Fruit fly (Drosophila melanogaster): Measurements from ENCODE around the gene Hsp67Bc.

Gene Hsp67Bc

dm6 chr3L:9420054-9420818 lies 47.9 kb upstream of the Hsp67Bc start (continued):
- peak; percentile 2 for TF ChIP-seq CG11398 (GFP tag; optimal IDR thresholded peaks at IDR 0.05)
- peak; percentile 24 for TF ChIP-seq CG9437 (GFP tag; optimal IDR thresholded peaks at IDR 0.05)
- TF ChIP-seq CG1792 (GFP tag; optimal IDR thresholded peaks at IDR 0.05): no peak
- peak; percentile 43; the same call in 1 of the 2 replicates for TF ChIP-seq Nf-YA (GFP tag; IDR thresholded peaks at IDR 0.05)
- peak; percentile 41 for TF ChIP-seq phol (tag; optimal IDR thresholded peaks at IDR 0.05)
- 0 out of 3 replicates have a peak, but pooled peaks have one; percentile 24 for TF ChIP-seq CG11456 (GFP tag; IDR thresholded peaks at IDR 0.05)
- TF ChIP-seq crp (GFP tag; optimal IDR thresholded peaks at IDR 0.05): no peak
- TF ChIP-seq E2f1 (GFP tag; IDR thresholded peaks at IDR 0.05): no peak
- no peak for TF ChIP-seq abd-A (tag; optimal IDR thresholded peaks at IDR 0.05)
- TF ChIP-seq so (GFP tag; IDR thresholded peaks at IDR 0.05): peak; percentile 68; the same call in 1 of the 3 replicates
- peak; percentile 22 for TF ChIP-seq CG1647 (GFP tag; optimal IDR thresholded peaks at IDR 0.05)
- no peak for TF ChIP-seq zfh2 (GFP tag; optimal IDR thresholded peaks at IDR 0.05)
- peak; percentile 57; the same call in 1 of the 3 replicates for TF ChIP-seq Mrtf (GFP tag; IDR thresholded peaks at IDR 0.05)
- peak; percentile 37; the same call in 1 of the 3 replicates for TF ChIP-seq H15 (GFP tag; IDR thresholded peaks at IDR 0.05)
- TF ChIP-seq CG14441 (GFP tag; IDR thresholded peaks at IDR 0.05): peak; percentile 54
- peak; percentile 40 for TF ChIP-seq CG8924 (tag; optimal IDR thresholded peaks at IDR 0.05)
- peak; percentile 81 for TF ChIP-seq Med (GFP tag)
- TF ChIP-seq dpn (GFP tag; optimal IDR thresholded peaks at IDR 0.05): peak in 1 of 2 experiments; percentile 47
- peak; percentile 17 for TF ChIP-seq Chrac-16 (GFP tag; optimal IDR thresholded peaks at IDR 0.05)
- no peak for TF ChIP-seq CG6765 (GFP tag; optimal IDR thresholded peaks at IDR 0.05)
- TF ChIP-seq CG3847 (GFP tag; IDR thresholded peaks at IDR 0.05): peak; percentile 12; the same call in 1 of the 2 replicates
- TF ChIP-seq stwl (tag; optimal IDR thresholded peaks at IDR 0.05): no peak
- TF ChIP-seq Rfx (GFP tag; IDR thresholded peaks at IDR 0.05): peak; percentile 51; the same call in 1 of the 2 replicates
- TF ChIP-seq tgo (GFP tag; IDR thresholded peaks at IDR 0.05): peak; percentile 40; the same call in 2 of the 3 replicates
- TF ChIP-seq sob (GFP tag; IDR thresholded peaks at IDR 0.05): 0 out of 2 replicates have a peak, but pooled peaks have one; percentile 7
- TF ChIP-seq E2f2 (GFP tag; IDR thresholded peaks at IDR 0.05): peak; percentile 39; the same call in 1 of the 2 replicates
- peak; percentile 53; the same call in 1 of the 2 replicates for TF ChIP-seq sisA (GFP tag; IDR thresholded peaks at IDR 0.05)
- peak; percentile 4 for TF ChIP-seq Abd-B (GFP tag; optimal IDR thresholded peaks at IDR 0.05)
- 0 out of 2 replicates have a peak, but pooled peaks have one; percentile 19 for TF ChIP-seq Lim3 (GFP tag; IDR thresholded peaks at IDR 0.05)
- TF ChIP-seq bcd (GFP tag; optimal IDR thresholded peaks at IDR 0.05): peak; percentile 35
- TF ChIP-seq Neu2 (GFP tag; optimal IDR thresholded peaks at IDR 0.05; ENCODE audit: borderline replicate concordance): no peak
- TF ChIP-seq CG9817 (tag; optimal IDR thresholded peaks at IDR 0.05): peak; percentile 15
- peak; percentile 12 for TF ChIP-seq CG12236 (GFP tag; optimal IDR thresholded peaks at IDR 0.05)
- peak; percentile 52 for TF ChIP-seq Asciz (GFP tag; optimal IDR thresholded peaks at IDR 0.05)
- no peak for TF ChIP-seq psq (GFP tag; optimal IDR thresholded peaks at IDR 0.05)
- TF ChIP-seq CG6654 (GFP tag; optimal IDR thresholded peaks at IDR 0.05): no peak
- peak; percentile 38; the same call in 1 of the 2 replicates for TF ChIP-seq wor (GFP tag; IDR thresholded peaks at IDR 0.05)
- TF ChIP-seq sug (tag; optimal IDR thresholded peaks at IDR 0.05): peak; percentile 90
- TF ChIP-seq CG4707 (GFP tag; optimal IDR thresholded peaks at IDR 0.05): no peak
- peak; percentile 55 for TF ChIP-seq CG31441 (GFP tag; IDR thresholded peaks at IDR 0.05)
- peak; percentile 56 for TF ChIP-seq CG18262 (tag; optimal IDR thresholded peaks at IDR 0.05)
- peak; percentile 70 for TF ChIP-seq CG1603 (tag; optimal IDR thresholded peaks at IDR 0.05)
- no peak for TF ChIP-seq dm (GFP tag; optimal IDR thresholded peaks at IDR 0.05)
- peak; percentile 56 for TF ChIP-seq CG8388 (GFP tag; optimal IDR thresholded peaks at IDR 0.05)
- peak; percentile 41; the same call in 1 of the 2 replicates for TF ChIP-seq lmd (GFP tag; IDR thresholded peaks at IDR 0.05)
- TF ChIP-seq CG18599 (GFP tag; optimal IDR thresholded peaks at IDR 0.05): peak; percentile 38
- TF ChIP-seq Awh (GFP tag; IDR thresholded peaks at IDR 0.05): peak; percentile 68
- peak; percentile 35 for TF ChIP-seq gsb-n (tag; optimal IDR thresholded peaks at IDR 0.05)
- peak; percentile 54 for TF ChIP-seq ttk (GFP tag; IDR thresholded peaks at IDR 0.05)

Measured in whole organism, embryonic.